Fruit fly (Drosophila melanogaster) whole organism, adult: ENCODE results near the gene Txl.

ENCODE experiments used
- CG11617 ChIP-seq: fragments of 200-800 bp; sonication (Bioruptor generic); optimal IDR thresholded peaks from 2 replicates; lab custom pipeline; 2017; ENCODE audit warnings: mild to moderate bottlenecking, missing biosample characterization, missing genetic modification reagents, missing genetic modification characterization
- CG14711 ChIP-seq: fragments of 200-800 bp; sonication (Bioruptor generic); optimal IDR thresholded peaks from 2 replicates; lab custom pipeline; 2018; ENCODE audit warnings: missing biosample characterization, mild to moderate bottlenecking, missing genetic modification characterization, moderate library complexity
- CG1620 ChIP-seq: fragments of 200-800 bp; sonication (Bioruptor generic); optimal IDR thresholded peaks from 2 replicates; lab custom pipeline; 2016; ENCODE audit warnings: missing biosample characterization, missing genetic modification characterization
- CG33017 ChIP-seq: fragments of 200-800 bp; sonication (Bioruptor generic); optimal IDR thresholded peaks from 2 replicates; lab custom pipeline; 2018; ENCODE audit warnings: missing biosample characterization, mild to moderate bottlenecking, missing genetic modification characterization, moderate library complexity
- CG7045 ChIP-seq: fragments of 200-800 bp; sonication (Bioruptor generic); optimal IDR thresholded peaks from 2 replicates; lab custom pipeline; 2017; ENCODE audit warnings: missing biosample characterization, mild to moderate bottlenecking, missing genetic modification characterization
- Clk ChIP-seq: fragments of 200-800 bp; sonication (Bioruptor generic); optimal IDR thresholded peaks from 2 replicates; lab custom pipeline; 2017; ENCODE audit warnings: missing biosample characterization, missing genetic modification characterization
- Hr96 ChIP-seq: fragments of 200-800 bp; sonication (Bioruptor generic); optimal IDR thresholded peaks from 2 replicates; lab custom pipeline; 2016; ENCODE audit warnings: missing biosample characterization, missing genetic modification characterization
- bab1 ChIP-seq: fragments of 200-800 bp; sonication (Bioruptor generic); optimal IDR thresholded peaks from 3 replicates; lab custom pipeline; 2019; ENCODE audit warnings: missing biosample characterization, mild to moderate bottlenecking, missing genetic modification characterization, moderate library complexity
- kay ChIP-seq: fragments of 200-800 bp; sonication (Bioruptor generic); peaks from one replicate; lab custom pipeline; 2016; ENCODE audit warnings: missing biosample characterization, missing genetic modification characterization, borderline replicate concordance
- ovo ChIP-seq: fragments of 200-800 bp; sonication (Bioruptor generic); optimal IDR thresholded peaks from 2 replicates; lab custom pipeline; 2016; ENCODE audit warnings: missing biosample characterization, missing genetic modification characterization
- tj ChIP-seq: fragments of 200-800 bp; sonication (Bioruptor generic); optimal IDR thresholded peaks from 3 replicates; lab custom pipeline; 2017; ENCODE audit warnings: missing biosample characterization, mild to moderate bottlenecking, missing genetic modification characterization, moderate library complexity
- toe ChIP-seq: fragments of 200-800 bp; sonication (Bioruptor generic); optimal IDR thresholded peaks from 2 replicates; lab custom pipeline; 2016; ENCODE audit warnings: missing biosample characterization, missing genetic modification characterization

- no peak for TF ChIP-seq kay
- TF ChIP-seq CG14711 (tag; lab: Kevin White, UChicago): peak; percentile 95
- peak; percentile 21 for TF ChIP-seq bab1 (GFP tag; lab: Kevin White, UChicago)
- TF ChIP-seq toe (GFP tag; lab: Kevin White, UChicago): no peak
- no peak for TF ChIP-seq ovo
- peak; percentile 44 for TF ChIP-seq CG11617
- TF ChIP-seq CG1620 (GFP tag; lab: Kevin White, UChicago): peak; percentile 42
- TF ChIP-seq tj (GFP tag; lab: Kevin White, UChicago): peak; percentile 21
- no peak for TF ChIP-seq CG33017 (tag; lab: Kevin White, UChicago)
- no peak for TF ChIP-seq Hr96
- no peak for TF ChIP-seq CG7045 (GFP tag; lab: Kevin White, UChicago)
- TF ChIP-seq Clk (GFP tag; lab: Kevin White, UChicago): no peak
Measured at dm6 chr3L:5764922-5765843, 463 bp upstream of the Txl start, which contains the start of gene CG10576.
